In the genomic region with DNA sequence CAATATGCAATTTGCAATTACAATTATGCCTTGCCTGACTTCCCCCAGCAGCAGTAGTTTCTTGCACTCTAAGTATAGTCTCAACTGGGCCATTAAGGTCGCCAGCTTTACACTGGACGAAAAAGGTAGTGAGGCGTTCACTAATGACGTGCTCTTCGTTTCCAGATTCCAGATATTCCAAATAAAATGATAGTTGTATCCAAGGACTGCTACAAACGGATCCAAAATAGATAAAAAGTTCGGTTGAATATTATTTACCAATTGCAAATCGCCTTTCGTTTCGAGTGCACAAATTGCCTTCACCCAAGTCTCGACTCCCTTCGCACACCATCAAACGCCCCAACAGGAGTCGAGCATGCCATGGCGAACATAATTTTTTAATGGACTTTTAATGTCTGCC, we compare ENCODE assay signal across 4 fruit fly cellular contexts.
TF ChIP-seq lines count a peak whose summit lies in the region.

No protein-coding gene starts in this region.

- TF ChIP-seq CTCF in whole organism, embryonic (GFP tag; optimal IDR thresholded peaks at IDR 0.05; lab: Kevin White, UChicago): no peak

TF ChIP-seq in whole organism, embryonic, 481 proteins besides CTCF, POLR2A, EP300 and RAD21:
- TF ChIP-seq Drgx (GFP tag; IDR thresholded peaks at IDR 0.05; lab: Robert Waterston, UW): peak; percentile 79
- no peak for TF ChIP-seq CG14965 (GFP tag; optimal IDR thresholded peaks at IDR 0.05; lab: Kevin White, UChicago; ENCODE audit: borderline replicate concordance)
- peak; percentile 4 for TF ChIP-seq dmrt99B (tag; optimal IDR thresholded peaks at IDR 0.05; lab: Kevin White, UChicago)
- TF ChIP-seq Hr51 (GFP tag; optimal IDR thresholded peaks at IDR 0.05; lab: Kevin White, UChicago): peak in 1 of 2 experiments; percentile 27
- TF ChIP-seq CG12769 (tag; optimal IDR thresholded peaks at IDR 0.05; lab: Kevin White, UChicago): peak; percentile 5
- TF ChIP-seq CG11504 (tag; optimal IDR thresholded peaks at IDR 0.05; lab: Kevin White, UChicago): peak; percentile 3
- peak in 1 of 2 experiments; percentile 62 for TF ChIP-seq bsh (GFP tag; optimal IDR thresholded peaks at IDR 0.05; lab: Kevin White, UChicago)
- no peak for TF ChIP-seq H15 (GFP tag; IDR thresholded peaks at IDR 0.05; lab: Robert Waterston, UW)
- peak; percentile 36; the same call in 1 of the 3 replicates for TF ChIP-seq row (GFP tag; IDR thresholded peaks at IDR 0.05; lab: Robert Waterston, UW)
- TF ChIP-seq Sox102F (GFP tag; optimal IDR thresholded peaks at IDR 0.05; lab: Kevin White, UChicago): peak; percentile 5
- no peak for TF ChIP-seq CkIIα-i1 (GFP tag; IDR thresholded peaks at IDR 0.05; lab: Robert Waterston, UW)
- no peak for TF ChIP-seq danr (GFP tag; IDR thresholded peaks at IDR 0.05; lab: Robert Waterston, UW)
- TF ChIP-seq CG9609 (GFP tag; optimal IDR thresholded peaks at IDR 0.05; lab: Kevin White, UChicago): no peak
- no peak for TF ChIP-seq Hr39 (optimal IDR thresholded peaks at IDR 0.05; lab: Kevin White, UChicago)

TF ChIP-seq in whole organism, prepupa, 60 proteins besides CTCF, POLR2A, EP300 and RAD21 (continues in another document):
- TF ChIP-seq CG6276 (GFP tag; optimal IDR thresholded peaks at IDR 0.05; lab: Kevin White, UChicago): peak; percentile 65
- peak; percentile 54 for TF ChIP-seq Lpt (GFP tag; optimal IDR thresholded peaks at IDR 0.05; lab: Kevin White, UChicago)
- TF ChIP-seq achi (GFP tag; optimal IDR thresholded peaks at IDR 0.05; lab: Kevin White, UChicago): peak; percentile 63
- TF ChIP-seq spab (GFP tag; optimal IDR thresholded peaks at IDR 0.05; lab: Kevin White, UChicago): peak; percentile 31
- TF ChIP-seq CG6163 (GFP tag; IDR thresholded peaks at IDR 0.05; lab: Robert Waterston, UW): peak; percentile 78
- peak; percentile 24 for TF ChIP-seq CG8319 (GFP tag; optimal IDR thresholded peaks at IDR 0.05; lab: Kevin White, UChicago)
- peak; percentile 52 for TF ChIP-seq CG7368 (GFP tag; optimal IDR thresholded peaks at IDR 0.05; lab: Kevin White, UChicago)
- TF ChIP-seq salr (GFP tag; optimal IDR thresholded peaks at IDR 0.05; lab: Kevin White, UChicago): peak; percentile 45 to 68
- no peak for TF ChIP-seq CG11762 (GFP tag; optimal IDR thresholded peaks at IDR 0.05; lab: Kevin White, UChicago; ENCODE audit: insufficient read depth)
- no peak for TF ChIP-seq dac (GFP tag; optimal IDR thresholded peaks at IDR 0.05; lab: Kevin White, UChicago)
- TF ChIP-seq CG31627 (GFP tag; optimal IDR thresholded peaks at IDR 0.05; lab: Kevin White, UChicago): peak; percentile 21
- TF ChIP-seq Hr4 (GFP tag; optimal IDR thresholded peaks at IDR 0.05; lab: Kevin White, UChicago): peak; percentile 80
- no peak for TF ChIP-seq CG6854 (GFP tag; optimal IDR thresholded peaks at IDR 0.05; lab: Kevin White, UChicago)
- no peak for TF ChIP-seq vri (GFP tag; optimal IDR thresholded peaks at IDR 0.05; lab: Kevin White, UChicago)
- peak; percentile 41; the same call in 1 of the 2 replicates for TF ChIP-seq Gug (GFP tag; IDR thresholded peaks at IDR 0.05; lab: Robert Waterston, UW)
- peak; percentile 7 for TF ChIP-seq CG11902 (GFP tag; optimal IDR thresholded peaks at IDR 0.05; lab: Kevin White, UChicago)
- TF ChIP-seq CG6792 (GFP tag; optimal IDR thresholded peaks at IDR 0.05; lab: Kevin White, UChicago): peak; percentile 42
- peak; percentile 37 for TF ChIP-seq esn (GFP tag; optimal IDR thresholded peaks at IDR 0.05; lab: Kevin White, UChicago)
- no peak for TF ChIP-seq fd85E (GFP tag; optimal IDR thresholded peaks at IDR 0.05; lab: Kevin White, UChicago)
- peak; percentile 65 for TF ChIP-seq CG10631 (GFP tag; optimal IDR thresholded peaks at IDR 0.05; lab: Kevin White, UChicago)
- TF ChIP-seq CG10669 (GFP tag; optimal IDR thresholded peaks at IDR 0.05; lab: Kevin White, UChicago): peak; percentile 62
- no peak for TF ChIP-seq CG9139 (GFP tag; optimal IDR thresholded peaks at IDR 0.05; lab: Kevin White, UChicago)
- TF ChIP-seq CG16779 (tag; optimal IDR thresholded peaks at IDR 0.05; lab: Kevin White, UChicago): peak; percentile 34
- TF ChIP-seq fkh (GFP tag; optimal IDR thresholded peaks at IDR 0.05; lab: Kevin White, UChicago): no peak

TF ChIP-seq in whole organism, pupa, 21 proteins besides CTCF, POLR2A, EP300 and RAD21:
- TF ChIP-seq CG10348 (GFP tag; IDR thresholded peaks at IDR 0.05; lab: Robert Waterston, UW) (no peak), gl (tag; optimal IDR thresholded peaks at IDR 0.05; lab: Kevin White, UChicago) (no peak), CG13204 (GFP tag; optimal IDR thresholded peaks at IDR 0.05; lab: Kevin White, UChicago) (no peak), Snoo (tag; optimal IDR thresholded peaks at IDR 0.05; lab: Kevin White, UChicago) (no peak), EcR (GFP tag; optimal IDR thresholded peaks at IDR 0.05; lab: Kevin White, UChicago) (no peak), CG4496 (GFP tag; IDR thresholded peaks at IDR 0.05; lab: Robert Waterston, UW) (peak; percentile 89), CG8301 (tag; optimal IDR thresholded peaks at IDR 0.05; lab: Kevin White, UChicago) (peak; percentile 63), CG9948 (tag; optimal IDR thresholded peaks at IDR 0.05; lab: Kevin White, UChicago) (peak; percentile 73), D1 (tag; optimal IDR thresholded peaks at IDR 0.05; lab: Kevin White, UChicago) (no peak), Pif1B (GFP tag; optimal IDR thresholded peaks at IDR 0.05; lab: Kevin White, UChicago) (no peak), CG14655 (GFP tag; optimal IDR thresholded peaks at IDR 0.05; lab: Kevin White, UChicago) (peak; percentile 77), CG17806 (tag; optimal IDR thresholded peaks at IDR 0.05; lab: Kevin White, UChicago) (peak; percentile 68), fd96Ca (GFP tag; IDR thresholded peaks at IDR 0.05; lab: Robert Waterston, UW) (peak; percentile 85), CG12605 (GFP tag; IDR thresholded peaks at IDR 0.05; lab: Robert Waterston, UW) (peak; percentile 72; the same call in 1 of the 2 replicates), CG34367 (tag; optimal IDR thresholded peaks at IDR 0.05; lab: Kevin White, UChicago) (peak; percentile 66), CG15710 (tag; optimal IDR thresholded peaks at IDR 0.05; lab: Kevin White, UChicago) (peak; percentile 66), Pif1A (GFP tag; optimal IDR thresholded peaks at IDR 0.05; lab: Kevin White, UChicago) (no peak), CG32121 (GFP tag; IDR thresholded peaks at IDR 0.05; lab: Robert Waterston, UW) (peak; percentile 85), CG8159 (tag; optimal IDR thresholded peaks at IDR 0.05; lab: Kevin White, UChicago) (peak; percentile 64), rn (GFP tag; IDR thresholded peaks at IDR 0.05; lab: Robert Waterston, UW) (no peak), Ets98B (GFP tag; IDR thresholded peaks at IDR 0.05; lab: Robert Waterston, UW) (peak; percentile 73)

TF ChIP-seq in whole organism, wandering third instar larva, 38 proteins besides CTCF, POLR2A, EP300 and RAD21:
- no peak for TF ChIP-seq br (GFP tag; optimal IDR thresholded peaks at IDR 0.05; lab: Kevin White, UChicago)
- peak; percentile 9 for TF ChIP-seq h (GFP tag; optimal IDR thresholded peaks at IDR 0.05; lab: Kevin White, UChicago)
